Fruit fly (Drosophila melanogaster): ENCODE data around the gene Tdh.
"Not testable (repeated sequence)": the region's sequence is repeated elsewhere in the genome, so short reads cannot be mapped to it uniquely, and the experiment has no call there.

Tdh gene

dm6 chr3L:20498204-20498603, 31.5 kb downstream of the Tdh start (continued):
- TF ChIP-seq Ets97D (GFP tag; optimal IDR thresholded peaks at IDR 0.05): no peak
- 0 out of 3 replicates have a peak, but pooled peaks have one; percentile 16 for TF ChIP-seq Opbp (GFP tag; IDR thresholded peaks at IDR 0.05; ENCODE audit: partially characterized antibody)
- no peak for TF ChIP-seq cg (GFP tag; optimal IDR thresholded peaks at IDR 0.05)
- no peak for TF ChIP-seq Sox100B (GFP tag; optimal IDR thresholded peaks at IDR 0.05)
- TF ChIP-seq lilli (GFP tag; optimal IDR thresholded peaks at IDR 0.05): no peak
- TF ChIP-seq caup (GFP tag; optimal IDR thresholded peaks at IDR 0.05; ENCODE audit: severe bottlenecking): no peak
- TF ChIP-seq CG3065 (GFP tag; optimal IDR thresholded peaks at IDR 0.05): peak; percentile 60

- not testable (repeated sequence) for TF ChIP-seq Bdp1 (GFP tag; optimal IDR thresholded peaks at IDR 0.05); org-1 (GFP tag; optimal IDR thresholded peaks at IDR 0.05); Atf6 (GFP tag; IDR thresholded peaks at IDR 0.05)
Observed at dm6 chr3L:20499536-20499935, 32.8 kb downstream of the Tdh start, which contains the start of gene CG18281. CG18281 (plus strand) TSS chr3L:20499836.

- no peak for TF ChIP-seq CG7357 (GFP tag; IDR thresholded peaks at IDR 0.05)
- no peak for TF ChIP-seq CG7786 (GFP tag; optimal IDR thresholded peaks at IDR 0.05)
- TF ChIP-seq mld (GFP tag; IDR thresholded peaks at IDR 0.05; ENCODE audit: partially characterized antibody): 0 out of 3 replicates have a peak, but pooled peaks have one; percentile 35
- peak; percentile 42; the same call in 2 of the 3 replicates for TF ChIP-seq CG7963 (GFP tag; IDR thresholded peaks at IDR 0.05; ENCODE audit: partially characterized antibody)
- TF ChIP-seq CG14860 (GFP tag; IDR thresholded peaks at IDR 0.05; ENCODE audit: partially characterized antibody): peak; percentile 58; the same call in 2 of the 3 replicates
- no peak for TF ChIP-seq Jarid2 (GFP tag; optimal IDR thresholded peaks at IDR 0.05)
- TF ChIP-seq Ets65A (GFP tag): peak; percentile 52
- TF ChIP-seq Dll (GFP tag; IDR thresholded peaks at IDR 0.05; ENCODE audit: partially characterized antibody): 0 out of 4 replicates have a peak, but pooled peaks have one; percentile 24
- TF ChIP-seq inv (GFP tag; IDR thresholded peaks at IDR 0.05; ENCODE audit: partially characterized antibody): peak; percentile 25; the same call in 1 of the 2 replicates
- TF ChIP-seq knrl (GFP tag; IDR thresholded peaks at IDR 0.05; ENCODE audit: partially characterized antibody): peak; percentile 11; the same call in 1 of the 3 replicates
- TF ChIP-seq tna (GFP tag; IDR thresholded peaks at IDR 0.05; ENCODE audit: partially characterized antibody): peak; percentile 50; the same call in 1 of the 2 replicates
- TF ChIP-seq Hand (GFP tag; optimal IDR thresholded peaks at IDR 0.05): no peak
- TF ChIP-seq CG6791 (GFP tag; IDR thresholded peaks at IDR 0.05; ENCODE audit: partially characterized antibody): peak; percentile 54; the same call in 2 of the 3 replicates
- TF ChIP-seq vnd (GFP tag; IDR thresholded peaks at IDR 0.05; ENCODE audit: partially characterized antibody): 0 out of 3 replicates have a peak, but pooled peaks have one; percentile 36
- no peak for TF ChIP-seq Ravus (GFP tag; IDR thresholded peaks at IDR 0.05)
- TF ChIP-seq CG16813 (GFP tag; IDR thresholded peaks at IDR 0.05; ENCODE audit: partially characterized antibody): peak; percentile 78
- TF ChIP-seq HLH4C (GFP tag; IDR thresholded peaks at IDR 0.05; ENCODE audit: partially characterized antibody): peak; percentile 62; the same call in 2 of the 3 replicates
- peak; percentile 46 for TF ChIP-seq Scr (GFP tag; IDR thresholded peaks at IDR 0.05; ENCODE audit: partially characterized antibody)
- TF ChIP-seq org-1 (GFP tag; optimal IDR thresholded peaks at IDR 0.05): no peak
- peak; percentile 54 for TF ChIP-seq nerfin-2 (GFP tag; IDR thresholded peaks at IDR 0.05; ENCODE audit: partially characterized antibody)
Observed at dm6 chr3L:20503256-20503655, 36.5 kb downstream of the Tdh start.

- TF ChIP-seq Hsf (GFP tag; optimal IDR thresholded peaks at IDR 0.05); slou (GFP tag; optimal IDR thresholded peaks at IDR 0.05); CG11560 (tag; IDR thresholded peaks at IDR 0.05): not testable (repeated sequence)
Observed at dm6 chr3L:20503886-20504285, 37.1 kb downstream of the Tdh start, which contains the start of gene CG17637. CG17637 (plus strand) TSS chr3L:20504186.
